Worm (Caenorhabditis elegans): ENCODE data around the gene H25P19.1.

DNA sequence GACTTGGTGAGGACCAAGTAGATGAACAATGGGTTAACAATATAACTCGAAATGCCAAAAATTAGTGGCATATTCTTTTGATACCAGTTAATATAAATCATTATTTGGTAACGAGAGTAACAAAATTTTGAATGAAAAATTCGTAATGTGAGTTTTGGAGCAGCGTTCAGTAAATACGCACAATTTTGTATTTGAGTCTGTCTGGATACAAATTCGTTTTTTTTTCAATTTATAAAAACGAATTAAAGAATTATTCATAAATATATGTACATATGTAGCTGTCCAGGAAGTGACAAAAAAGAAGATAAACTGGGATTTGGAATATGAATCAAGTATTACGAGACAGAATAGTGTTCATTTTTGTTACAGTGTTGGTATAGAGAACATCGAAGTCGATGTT is 34.5 kb upstream of the H25P19.1 start, which contains the start of gene srj-5:
- TF ChIP-seq dao-5 (tag; optimal IDR thresholded peaks at IDR 0.05) (no peak), W03F9.2 (tag; optimal IDR thresholded peaks at IDR 0.05) (no peak), him-1 (tag; optimal IDR thresholded peaks at IDR 0.05) (no peak)

All from whole organism, L4/young adult.